Worm (Caenorhabditis elegans) whole organism, early embryonic: ENCODE measurements around the gene tag-241.
A peak's percentile ranks its signal among the peaks of the same experiment; 100 is the strongest.

ENCODE experiments used
- F13C5.2 ChIP-seq: sonication (generic microtip); optimal IDR thresholded peaks from 2 replicates; lab custom pipeline; 2017; ENCODE audit warnings: mild to moderate bottlenecking, missing genetic modification characterization, inconsistent platforms, missing compliant biosample characterization
- aly-1 ChIP-seq: sonication (generic microtip); optimal IDR thresholded peaks from 2 replicates; lab custom pipeline; 2016; ENCODE audit warnings: missing genetic modification characterization, missing compliant biosample characterization
- ama-1 ChIP-seq: fragments of 150-350 bp; optimal IDR thresholded peaks from 2 replicates; lab custom pipeline; 2014
- tbx-37 ChIP-seq: fragments of 200-800 bp; sonication (Bioruptor generic); conservative IDR thresholded peaks from 2 replicates; pipeline ENCODE4 v1.3.6; 2022; ENCODE audit warnings: missing genetic modification reagents, missing genetic modification characterization, missing compliant biosample characterization

- TF ChIP-seq ama-1 (lab: Kevin White, UChicago), result no peak
- no peak for TF ChIP-seq aly-1 (tag; lab: Kevin White, UChicago)
- TF ChIP-seq F13C5.2, result peak; percentile 14
- TF ChIP-seq tbx-37 (GFP tag; lab: Robert Waterston, UW), result no peak
Measured at ce11 chrX:11798057-11798555, 25.7 kb upstream of the tag-241 start, which contains the start of gene rsd-3.
